Fruit fly (Drosophila melanogaster) whole organism, embryonic: ENCODE results near the gene CG31650.

Source experiments
- CG10209 ChIP-seq: fragments of 200-800 bp; sonication (Bioruptor generic); optimal IDR thresholded peaks from 3 replicates; lab custom pipeline; 2017; ENCODE audit warnings: missing biosample characterization, mild to moderate bottlenecking, missing genetic modification characterization, missing genetic modification reagents
- CG12219 ChIP-seq: fragments of 200-800 bp; sonication (Bioruptor generic); optimal IDR thresholded peaks from 3 replicates; lab custom pipeline; 2018; ENCODE audit warnings: missing biosample characterization, mild to moderate bottlenecking, missing genetic modification characterization
- CG13296 ChIP-seq: fragments of 200-800 bp; sonication (Bioruptor generic); optimal IDR thresholded peaks from 3 replicates; lab custom pipeline; 2018; ENCODE audit warnings: missing biosample characterization, mild to moderate bottlenecking, missing genetic modification characterization
- CG15479 ChIP-seq: fragments of 200-800 bp; sonication (Bioruptor generic); optimal IDR thresholded peaks from 3 replicates; lab custom pipeline; 2019; ENCODE audit warnings: missing biosample characterization, mild to moderate bottlenecking, missing genetic modification characterization, moderate library complexity
- CG1603 ChIP-seq: fragments of 200-800 bp; sonication (Bioruptor generic); optimal IDR thresholded peaks from 2 replicates; lab custom pipeline; 2019; ENCODE audit warnings: missing biosample characterization, mild to moderate bottlenecking, missing genetic modification characterization, moderate library complexity
- CG17568 ChIP-seq: fragments of 200-800 bp; sonication (Bioruptor generic); optimal IDR thresholded peaks from 2 replicates; lab custom pipeline; 2018; ENCODE audit warnings: missing biosample characterization, mild to moderate bottlenecking, missing genetic modification characterization, moderate library complexity
- CG18011 ChIP-seq: fragments of 200-800 bp; sonication (Bioruptor generic); optimal IDR thresholded peaks from 2 replicates; lab custom pipeline; 2017; ENCODE audit warnings: missing biosample characterization, missing genetic modification characterization, mild to moderate bottlenecking, moderate library complexity, missing genotype
- CG2875 ChIP-seq: fragments of 200-800 bp; sonication (Bioruptor generic); optimal IDR thresholded peaks from 2 replicates; lab custom pipeline; 2017; ENCODE audit warnings: missing biosample characterization, mild to moderate bottlenecking, missing genetic modification characterization, missing genetic modification reagents
- CG2889 ChIP-seq: fragments of 200-800 bp; sonication (Bioruptor generic); IDR thresholded peaks from 3 replicates; pipeline ENCODE4 v1.3.6; 2022; ENCODE audit warnings: missing biosample characterization, missing genetic modification characterization
- CG30403 ChIP-seq: fragments of 200-800 bp; sonication (Bioruptor generic); optimal IDR thresholded peaks from 3 replicates; lab custom pipeline; 2016; ENCODE audit warnings: missing biosample characterization, missing genetic modification characterization
- CG5953 ChIP-seq: fragments of 200-800 bp; sonication (Bioruptor generic); IDR thresholded peaks from 2 replicates; pipeline ENCODE4 v1.3.6; 2022; ENCODE audit warnings: missing biosample characterization, missing genetic modification characterization
- CG6254 ChIP-seq: fragments of 200-800 bp; sonication (Bioruptor generic); optimal IDR thresholded peaks from 3 replicates; lab custom pipeline; 2017; ENCODE audit warnings: mild to moderate bottlenecking, missing biosample characterization, missing genetic modification reagents, missing genetic modification characterization
- CG7556 ChIP-seq: fragments of 200-800 bp; sonication (Bioruptor generic); optimal IDR thresholded peaks from 2 replicates; lab custom pipeline; 2017; ENCODE audit warnings: missing biosample characterization, mild to moderate bottlenecking, missing genetic modification characterization
- CG7745 ChIP-seq: fragments of 200-800 bp; sonication (Bioruptor generic); optimal IDR thresholded peaks from 2 replicates; lab custom pipeline; 2018; ENCODE audit warnings: missing biosample characterization, mild to moderate bottlenecking, missing genetic modification characterization, moderate library complexity
- D ChIP-seq, 2 experiments: fragments of 200-800 bp in 1 of 2; fragments of >200 bp in 1 of 2; sonication (Bioruptor generic) in 1 of 2; optimal IDR thresholded peaks; 2 replicates in 1 of 2; 3 replicates in 1 of 2; lab custom pipeline; 2017; ENCODE audit warnings: mild to moderate bottlenecking in 1 of 2, missing biosample characterization in 1 of 2, missing genetic modification characterization in 1 of 2, missing genetic modification reagents in 1 of 2
- Dek ChIP-seq: fragments of 200-800 bp; sonication (Bioruptor generic); optimal IDR thresholded peaks from 3 replicates; lab custom pipeline; 2019; ENCODE audit warnings: missing biosample characterization, mild to moderate bottlenecking, missing genetic modification characterization, moderate library complexity
- Eip74EF ChIP-seq, 2 experiments: fragments of 200-800 bp in 1 of 2; fragments of >200 bp in 1 of 2; sonication (Bioruptor generic) in 1 of 2; optimal IDR thresholded peaks; 2 replicates each; lab custom pipeline; 2017 to 2019; ENCODE audit warnings: missing biosample characterization in 2 of 2, missing genetic modification characterization in 2 of 2, mild to moderate bottlenecking in 1 of 2, moderate library complexity in 1 of 2
- Ets65A ChIP-seq: fragments of 200-800 bp; sonication (Bioruptor generic); peaks from one replicate; lab custom pipeline; 2016; ENCODE audit warnings: missing biosample characterization, missing genetic modification characterization
- H15 ChIP-seq: fragments of 200-800 bp; sonication (Bioruptor generic); IDR thresholded peaks from 3 replicates; pipeline ENCODE4 v1.3.6; 2022; ENCODE audit warnings: missing biosample characterization, missing genetic modification characterization
- H2.0 ChIP-seq: fragments of 200-800 bp; sonication (Bioruptor generic); IDR thresholded peaks from 2 replicates; pipeline ENCODE4 v1.3.6; 2022; ENCODE audit warnings: missing biosample characterization, missing genetic modification characterization
- Kr ChIP-seq: fragments of 200-800 bp; sonication (Bioruptor generic); optimal IDR thresholded peaks from 2 replicates; lab custom pipeline; 2017; ENCODE audit warnings: missing biosample characterization, mild to moderate bottlenecking, missing genetic modification characterization
- Lhr ChIP-seq: fragments of 200-800 bp; sonication (Bioruptor generic); optimal IDR thresholded peaks from 3 replicates; lab custom pipeline; 2017; ENCODE audit warnings: mild to moderate bottlenecking, missing biosample characterization, missing genetic modification reagents, missing genetic modification characterization
- Mrtf ChIP-seq: fragments of 200-800 bp; sonication (Bioruptor generic); IDR thresholded peaks from 3 replicates; pipeline ENCODE4 v1.3.6; 2022; ENCODE audit warnings: missing biosample characterization, missing genetic modification characterization
- PHDP ChIP-seq: fragments of 200-800 bp; sonication (Bioruptor generic); optimal IDR thresholded peaks from 3 replicates; lab custom pipeline; 2018; ENCODE audit warnings: missing biosample characterization, mild to moderate bottlenecking, missing genetic modification characterization, moderate library complexity
- Pdp1 ChIP-seq, 2 experiments: fragments of 200-800 bp; sonication (Bioruptor generic); optimal IDR thresholded peaks; 3 replicates each; lab custom pipeline; 2016; ENCODE audit warnings: missing biosample characterization in 2 of 2, missing genetic modification characterization in 2 of 2, mild to moderate bottlenecking in 1 of 2, moderate library complexity in 1 of 2
- Usf ChIP-seq: fragments of 200-800 bp; sonication (Bioruptor generic); optimal IDR thresholded peaks from 2 replicates; lab custom pipeline; 2017; ENCODE audit warnings: missing genotype, missing biosample characterization, missing genetic modification characterization
- amos ChIP-seq: fragments of 200-800 bp; sonication (Bioruptor generic); IDR thresholded peaks from 2 replicates; pipeline ENCODE4 v1.3.6; 2022; ENCODE audit warnings: missing biosample characterization, missing genetic modification characterization; ENCODE audit not compliant: partially characterized antibody
- cas ChIP-seq: fragments of 200-800 bp; sonication (Bioruptor generic); IDR thresholded peaks from 2 replicates; pipeline ENCODE4 v1.3.6; 2022; ENCODE audit warnings: missing biosample characterization, missing genetic modification characterization
- chinmo ChIP-seq: fragments of 200-800 bp; sonication (Bioruptor generic); IDR thresholded peaks from 4 replicates; pipeline ENCODE4 v1.3.6; 2022; ENCODE audit warnings: missing biosample characterization, missing genetic modification characterization; ENCODE audit not compliant: partially characterized antibody
- crol ChIP-seq: fragments of 200-800 bp; sonication (Bioruptor generic); IDR thresholded peaks from 2 replicates; pipeline ENCODE4 v1.3.6; 2022; ENCODE audit warnings: missing biosample characterization, missing genetic modification characterization
- cwo ChIP-seq: fragments of 200-800 bp; sonication (Bioruptor generic); optimal IDR thresholded peaks from 3 replicates; lab custom pipeline; 2017; ENCODE audit warnings: missing biosample characterization, missing genetic modification characterization, mild to moderate bottlenecking, moderate library complexity, missing genetic modification reagents
- fd102C ChIP-seq: fragments of 200-800 bp; sonication (Bioruptor generic); optimal IDR thresholded peaks from 2 replicates; lab custom pipeline; 2018; ENCODE audit warnings: missing biosample characterization, mild to moderate bottlenecking, missing genetic modification characterization, moderate library complexity
- gfzf ChIP-seq: fragments of 200-800 bp; sonication (Bioruptor generic); optimal IDR thresholded peaks from 2 replicates; lab custom pipeline; 2016; ENCODE audit warnings: missing biosample characterization, mild to moderate bottlenecking, missing genetic modification characterization, moderate library complexity
- nau ChIP-seq: fragments of 200-800 bp; sonication (Bioruptor generic); optimal IDR thresholded peaks from 3 replicates; lab custom pipeline; 2017; ENCODE audit warnings: missing biosample characterization, mild to moderate bottlenecking, missing genetic modification characterization, missing genetic modification reagents
- nom ChIP-seq: fragments of 200-800 bp; sonication (Bioruptor generic); optimal IDR thresholded peaks from 2 replicates; lab custom pipeline; 2017; ENCODE audit warnings: missing biosample characterization, missing genetic modification characterization, mild to moderate bottlenecking, moderate library complexity, missing genetic modification reagents
- pfk ChIP-seq: fragments of 200-800 bp; sonication (Bioruptor generic); optimal IDR thresholded peaks from 2 replicates; lab custom pipeline; 2018; ENCODE audit warnings: missing biosample characterization, mild to moderate bottlenecking, missing genetic modification characterization, moderate library complexity
- pho ChIP-seq: fragments of 200-800 bp; sonication (Bioruptor generic); optimal IDR thresholded peaks from 2 replicates; lab custom pipeline; 2016; ENCODE audit warnings: missing biosample characterization, missing genetic modification characterization
- phol ChIP-seq: fragments of 200-800 bp; sonication (Bioruptor generic); optimal IDR thresholded peaks from 3 replicates; lab custom pipeline; 2018; ENCODE audit warnings: missing biosample characterization, mild to moderate bottlenecking, missing genetic modification characterization, moderate library complexity
- psq ChIP-seq: fragments of 200-800 bp; sonication (Bioruptor generic); optimal IDR thresholded peaks from 2 replicates; lab custom pipeline; 2017; ENCODE audit warnings: missing biosample characterization, missing genetic modification characterization
- repo ChIP-seq: fragments of 200-800 bp; sonication (Bioruptor generic); optimal IDR thresholded peaks from 2 replicates; lab custom pipeline; 2016; ENCODE audit warnings: missing biosample characterization, missing genetic modification characterization
- sens-2 ChIP-seq: fragments of 200-800 bp; sonication (Bioruptor generic); IDR thresholded peaks from 2 replicates; pipeline ENCODE4 v1.3.6; 2022; ENCODE audit warnings: missing biosample characterization, missing genetic modification characterization
- slou ChIP-seq: fragments of 200-800 bp; sonication (Bioruptor generic); optimal IDR thresholded peaks from 3 replicates; lab custom pipeline; 2016; ENCODE audit warnings: missing biosample characterization, missing genetic modification characterization
- sr ChIP-seq: fragments of 200-800 bp; sonication (Bioruptor generic); IDR thresholded peaks from 3 replicates; pipeline ENCODE4 v1.3.6; 2022; ENCODE audit warnings: missing biosample characterization, missing genetic modification characterization
- ssp ChIP-seq: fragments of 200-800 bp; sonication (Bioruptor generic); IDR thresholded peaks from 2 replicates; pipeline ENCODE4 v1.3.6; 2022; ENCODE audit warnings: missing biosample characterization, missing genetic modification characterization
- trem ChIP-seq: fragments of 200-800 bp; optimal IDR thresholded peaks from 3 replicates; lab custom pipeline; 2019; ENCODE audit warnings: missing biosample characterization, mild to moderate bottlenecking, missing genetic modification characterization, moderate library complexity
- wor ChIP-seq: fragments of 200-800 bp; sonication (Bioruptor generic); IDR thresholded peaks from 2 replicates; pipeline ENCODE4 v1.3.6; 2022; ENCODE audit warnings: missing biosample characterization, missing genetic modification characterization
- yki ChIP-seq: fragments of >200 bp; optimal IDR thresholded peaks from 3 replicates; lab custom pipeline; 2018
- zfh2 ChIP-seq: fragments of 200-800 bp; sonication (Bioruptor generic); optimal IDR thresholded peaks from 2 replicates; lab custom pipeline; 2016; ENCODE audit warnings: missing biosample characterization, missing genetic modification characterization

The CG31650 gene

dm6 chr2L:5086905-5087522 is 42.5 kb upstream of the CG31650 start (continued):
- TF ChIP-seq psq (GFP tag; lab: Kevin White, UChicago) = peak; percentile 26
- peak; percentile 82 for TF ChIP-seq phol (tag; lab: Kevin White, UChicago)
- no peak for TF ChIP-seq gfzf (GFP tag; lab: Kevin White, UChicago)
- peak; percentile 39 for TF ChIP-seq Usf (GFP tag; lab: Kevin White, UChicago)
- peak; percentile 47 for TF ChIP-seq CG17568 (GFP tag; lab: Kevin White, UChicago)
- TF ChIP-seq CG2875 (GFP tag; lab: Kevin White, UChicago) = peak; percentile 64
- TF ChIP-seq cwo (GFP tag; lab: Kevin White, UChicago) = peak; percentile 78
- peak; percentile 85 for TF ChIP-seq CG13296 (GFP tag; lab: Kevin White, UChicago)
- no peak for TF ChIP-seq Kr
- TF ChIP-seq Mrtf (GFP tag; lab: Robert Waterston, UW) = no peak; the same call in 2 of the 3 replicates
- TF ChIP-seq Lhr (GFP tag; lab: Kevin White, UChicago) = no peak
- peak; percentile 66 to 67 for TF ChIP-seq Pdp1 (GFP tag; optimal IDR thresholded peaks at IDR 0.05; lab: Kevin White, UChicago)
- TF ChIP-seq cas (GFP tag; lab: Robert Waterston, UW) = no peak
- TF ChIP-seq zfh2 (GFP tag; lab: Kevin White, UChicago) = peak; percentile 57
- peak; percentile 22 for TF ChIP-seq CG15479 (GFP tag; lab: Kevin White, UChicago)
- no peak for TF ChIP-seq chinmo (GFP tag; lab: Robert Waterston, UW)
- peak; percentile 17 for TF ChIP-seq fd102C (GFP tag; lab: Kevin White, UChicago)
- TF ChIP-seq pfk (GFP tag; lab: Kevin White, UChicago) = no peak
- no peak for TF ChIP-seq sens-2 (GFP tag; lab: Robert Waterston, UW)
- peak; percentile 79 for TF ChIP-seq CG12219
- peak; percentile 70 for TF ChIP-seq CG1603 (tag; lab: Kevin White, UChicago)
- peak; percentile 84 for TF ChIP-seq nom (GFP tag; lab: Kevin White, UChicago)
- 0 out of 2 replicates have a peak, but pooled peaks have one; percentile 29 for TF ChIP-seq crol (GFP tag; lab: Robert Waterston, UW)
- peak; percentile 60; the same call in 1 of the 2 replicates for TF ChIP-seq CG5953
- TF ChIP-seq D (optimal IDR thresholded peaks at IDR 0.05; lab: Kevin White, UChicago) = no peak
- TF ChIP-seq D (GFP tag; optimal IDR thresholded peaks at IDR 0.05; lab: Kevin White, UChicago) = peak; percentile 83
- TF ChIP-seq CG2889 (GFP tag; lab: Robert Waterston, UW) = 0 out of 3 replicates have a peak, but pooled peaks have one; percentile 17
- peak; percentile 61 for TF ChIP-seq Dek (tag; lab: Kevin White, UChicago)
- TF ChIP-seq sr (GFP tag; lab: Robert Waterston, UW) = no peak
- peak; percentile 67 for TF ChIP-seq trem
- TF ChIP-seq CG6254 = peak; percentile 76
- no peak for TF ChIP-seq yki
- no peak for TF ChIP-seq amos (GFP tag; lab: Robert Waterston, UW)
- TF ChIP-seq H15 (GFP tag; lab: Robert Waterston, UW) = peak; percentile 56; the same call in 2 of the 3 replicates
- peak; percentile 24 for TF ChIP-seq pho (GFP tag; lab: Kevin White, UChicago)
- TF ChIP-seq Eip74EF (GFP tag; optimal IDR thresholded peaks at IDR 0.05; lab: Kevin White, UChicago) = peak in 1 of 2 experiments; percentile 87
- peak; percentile 90 for TF ChIP-seq CG7556
- peak; percentile 54 for TF ChIP-seq repo (GFP tag; lab: Kevin White, UChicago)
- no peak for TF ChIP-seq CG7745 (tag; lab: Kevin White, UChicago)
- TF ChIP-seq nau (GFP tag; lab: Kevin White, UChicago) = peak; percentile 86
- TF ChIP-seq PHDP (tag; lab: Kevin White, UChicago) = peak; percentile 85
- TF ChIP-seq CG30403 = peak; percentile 84
- TF ChIP-seq wor (GFP tag; lab: Robert Waterston, UW) = peak; percentile 56
- no peak; the same call in 1 of the 2 replicates for TF ChIP-seq ssp
- peak; percentile 96 for TF ChIP-seq Ets65A (GFP tag; lab: Kevin White, UChicago)
- TF ChIP-seq CG18011 (GFP tag; lab: Kevin White, UChicago) = peak; percentile 19
- peak; percentile 50; the same call in 1 of the 2 replicates for TF ChIP-seq H2.0
- peak; percentile 81 for TF ChIP-seq slou (GFP tag; lab: Kevin White, UChicago)
- TF ChIP-seq CG10209 (GFP tag; lab: Kevin White, UChicago) = peak; percentile 85
